Worm (Caenorhabditis elegans) whole organism, midembryonic: Measurements from ENCODE around the gene C10A4.7.

Source experiments
- T22C8.4 ChIP-seq: fragments of 200-800 bp; sonication (Bioruptor generic); IDR thresholded peaks from 2 replicates; pipeline ENCODE4 v1.3.6; 2022; ENCODE audit warnings: missing genetic modification characterization, missing compliant biosample characterization
- cog-1 ChIP-seq: sonication (generic microtip); optimal IDR thresholded peaks from 2 replicates; lab custom pipeline; 2016; ENCODE audit warnings: missing genetic modification characterization, missing compliant biosample characterization
- flt-1 ChIP-seq: fragments of 200-800 bp; sonication (Bioruptor generic); IDR thresholded peaks from 2 replicates; pipeline ENCODE4 v1.3.6; 2022; ENCODE audit warnings: missing genetic modification characterization, missing compliant biosample characterization
- klf-2 ChIP-seq: fragments of 200-800 bp; sonication (Bioruptor generic); conservative IDR thresholded peaks from 2 replicates; pipeline ENCODE4 v1.3.6; 2022; ENCODE audit warnings: missing genetic modification reagents, missing genetic modification characterization, missing compliant biosample characterization
- med-1 ChIP-seq: sonication (generic microtip); optimal IDR thresholded peaks from 2 replicates; lab custom pipeline; 2017; ENCODE audit warnings: missing genetic modification characterization, mild to moderate bottlenecking, missing compliant biosample characterization, antibody characterized with exemption, missing genetic modification reagents; ENCODE audit not compliant: insufficient read depth
- ref-1 ChIP-seq: fragments of 200-800 bp; sonication (Bioruptor generic); conservative IDR thresholded peaks from 2 replicates; pipeline ENCODE4 v1.3.6; 2022; ENCODE audit warnings: missing genetic modification reagents, missing genetic modification characterization, missing compliant biosample characterization
- tab-1 ChIP-seq: fragments of 200-800 bp; sonication (Bioruptor generic); IDR thresholded peaks from 2 replicates; pipeline ENCODE4 v1.3.6; 2022; ENCODE audit warnings: missing genetic modification characterization, missing compliant biosample characterization
- ztf-23 ChIP-seq: fragments of 200-800 bp; sonication (Bioruptor generic); IDR thresholded peaks from 2 replicates; pipeline ENCODE4 v1.3.6; 2022; ENCODE audit warnings: missing genetic modification reagents, missing genetic modification characterization, missing compliant biosample characterization
- ztf-29 ChIP-seq: fragments of 200-800 bp; sonication (Bioruptor generic); IDR thresholded peaks from 2 replicates; pipeline ENCODE4 v1.3.6; 2022; ENCODE audit warnings: missing genetic modification reagents, missing genetic modification characterization, missing compliant biosample characterization

C10A4.7 gene

ce11 chrX:7416082-7416481, 762 bp upstream of the C10A4.7 start, which contains the start of gene C10A4.1:
Gene C10A4.1, plus strand, starts transcription at chrX:7416382.
- TF ChIP-seq tab-1 (GFP tag; lab: Robert Waterston, UW), result no peak

ce11 chrX:7409935-7410334, 5.4 kb downstream of the C10A4.7 start, which contains the start of gene C10A4.2:
Gene C10A4.2, plus strand, starts transcription at chrX:7410235.
- TF ChIP-seq cog-1 (tag; lab: Kevin White, UChicago) (no peak), flt-1 (GFP tag; lab: Robert Waterston, UW) (no peak), ztf-29 (GFP tag; lab: Robert Waterston, UW) (no peak), tab-1 (GFP tag; lab: Robert Waterston, UW) (no peak), T22C8.4 (GFP tag; lab: Robert Waterston, UW) (no peak), ztf-23 (GFP tag; lab: Robert Waterston, UW) (no peak), med-1 (GFP tag; lab: Kevin White, UChicago) (no peak), klf-2 (no peak), ref-1 (GFP tag; lab: Robert Waterston, UW) (no peak)

- TF ChIP-seq ztf-29 (GFP tag; lab: Robert Waterston, UW) (no peak), T22C8.4 (GFP tag; lab: Robert Waterston, UW) (no peak), cog-1 (tag; lab: Kevin White, UChicago) (no peak), med-1 (GFP tag; lab: Kevin White, UChicago) (no peak), flt-1 (GFP tag; lab: Robert Waterston, UW) (no peak), ztf-23 (GFP tag; lab: Robert Waterston, UW) (no peak), tab-1 (GFP tag; lab: Robert Waterston, UW) (no peak), klf-2 (no peak), ref-1 (GFP tag; lab: Robert Waterston, UW) (no peak)
Measured at ce11 chrX:7409030-7409429, 6.3 kb downstream of the C10A4.7 start.

ce11 chrX:7407749-7408148, 7.6 kb downstream of the C10A4.7 start:
- TF ChIP-seq med-1 (GFP tag; lab: Kevin White, UChicago), result no peak
- TF ChIP-seq cog-1 (tag; lab: Kevin White, UChicago), result no peak
- no peak for TF ChIP-seq ref-1 (GFP tag; lab: Robert Waterston, UW)
- TF ChIP-seq flt-1 (GFP tag; lab: Robert Waterston, UW), result no peak
- no peak for TF ChIP-seq T22C8.4 (GFP tag; lab: Robert Waterston, UW)
- TF ChIP-seq klf-2, result no peak
- TF ChIP-seq ztf-23 (GFP tag; lab: Robert Waterston, UW), result no peak
- no peak for TF ChIP-seq tab-1 (GFP tag; lab: Robert Waterston, UW)
- TF ChIP-seq ztf-29 (GFP tag; lab: Robert Waterston, UW), result no peak

ce11 chrX:7405393-7405792, 9.9 kb downstream of the C10A4.7 start, which contains the start of gene C10A4.3:
Gene C10A4.3, plus strand, starts transcription at chrX:7405693.
- TF ChIP-seq T22C8.4 (GFP tag; lab: Robert Waterston, UW) (no peak), ztf-29 (GFP tag; lab: Robert Waterston, UW) (no peak), cog-1 (tag; lab: Kevin White, UChicago) (no peak), klf-2 (no peak), ztf-23 (GFP tag; lab: Robert Waterston, UW) (no peak), tab-1 (GFP tag; lab: Robert Waterston, UW) (no peak), flt-1 (GFP tag; lab: Robert Waterston, UW) (no peak), ref-1 (GFP tag; lab: Robert Waterston, UW) (no peak), med-1 (GFP tag; lab: Kevin White, UChicago) (no peak)

ce11 chrX:7404551-7404950, 10.8 kb downstream of the C10A4.7 start:
- TF ChIP-seq ref-1 (GFP tag; lab: Robert Waterston, UW) (no peak), med-1 (GFP tag; lab: Kevin White, UChicago) (no peak), ztf-23 (GFP tag; lab: Robert Waterston, UW) (no peak), flt-1 (GFP tag; lab: Robert Waterston, UW) (no peak), T22C8.4 (GFP tag; lab: Robert Waterston, UW) (no peak), tab-1 (GFP tag; lab: Robert Waterston, UW) (no peak), cog-1 (tag; lab: Kevin White, UChicago) (no peak), ztf-29 (GFP tag; lab: Robert Waterston, UW) (no peak), klf-2 (no peak)

ce11 chrX:7400788-7401187, 14.5 kb downstream of the C10A4.7 start, which contains the start of gene C10A4.4:
Gene C10A4.4, plus strand, starts transcription at chrX:7401088.
- TF ChIP-seq ztf-23 (GFP tag; lab: Robert Waterston, UW), result no peak
- no peak for TF ChIP-seq med-1 (GFP tag; lab: Kevin White, UChicago)
- TF ChIP-seq flt-1 (GFP tag; lab: Robert Waterston, UW), result no peak

- TF ChIP-seq T22C8.4 (GFP tag; lab: Robert Waterston, UW) (no peak), ref-1 (GFP tag; lab: Robert Waterston, UW) (no peak), ztf-23 (GFP tag; lab: Robert Waterston, UW) (no peak), flt-1 (GFP tag; lab: Robert Waterston, UW) (no peak), klf-2 (no peak), med-1 (GFP tag; lab: Kevin White, UChicago) (no peak), cog-1 (tag; lab: Kevin White, UChicago) (no peak), ztf-29 (GFP tag; lab: Robert Waterston, UW) (no peak), tab-1 (GFP tag; lab: Robert Waterston, UW) (no peak)
Measured at ce11 chrX:7398584-7398983, 16.7 kb downstream of the C10A4.7 start, which contains the start of gene C10A4.10. Gene C10A4.10, plus strand, starts transcription at chrX:7398884.

- no peak for TF ChIP-seq tab-1 (GFP tag; lab: Robert Waterston, UW)
- TF ChIP-seq ref-1 (GFP tag; lab: Robert Waterston, UW), result no peak
- no peak for TF ChIP-seq cog-1 (tag; lab: Kevin White, UChicago)
- no peak for TF ChIP-seq ztf-23 (GFP tag; lab: Robert Waterston, UW)
- no peak for TF ChIP-seq klf-2
- TF ChIP-seq ztf-29 (GFP tag; lab: Robert Waterston, UW), result no peak
- TF ChIP-seq flt-1 (GFP tag; lab: Robert Waterston, UW), result no peak
- no peak for TF ChIP-seq med-1 (GFP tag; lab: Kevin White, UChicago)
- no peak for TF ChIP-seq T22C8.4 (GFP tag; lab: Robert Waterston, UW)
Measured at ce11 chrX:7397935-7398334, 17.4 kb downstream of the C10A4.7 start, which contains the start of gene C10A4.13. Gene C10A4.13, minus strand, starts transcription at chrX:7398035.
